Fruit fly (Drosophila melanogaster) whole organism: ENCODE results near the gene st.

ENCODE experiments used
- CG8478 ChIP-seq: fragments of >200 bp; optimal IDR thresholded peaks from 2 replicates; lab custom pipeline; 2018; ENCODE audit warnings: inconsistent platforms
- Dll ChIP-seq: fragments of >200 bp; optimal IDR thresholded peaks from 2 replicates; lab custom pipeline; 2017
- EcR ChIP-seq, 2 experiments: fragments of >200 bp; optimal IDR thresholded peaks; 2 replicates each; lab custom pipeline; 2017; ENCODE audit warnings: missing biosample characterization in 2 of 2, missing genetic modification characterization in 2 of 2, missing genetic modification reagents in 2 of 2
- pan ChIP-seq: fragments of >200 bp; optimal IDR thresholded peaks from 2 replicates; lab custom pipeline; 2017
- psq ChIP-seq: fragments of >200 bp; optimal IDR thresholded peaks from 2 replicates; lab custom pipeline; 2017
- usp ChIP-seq: fragments of >200 bp; optimal IDR thresholded peaks from 2 replicates; lab custom pipeline; 2017; ENCODE audit warnings: missing biosample characterization, missing genetic modification characterization, mixed read lengths

The st gene

DNA sequence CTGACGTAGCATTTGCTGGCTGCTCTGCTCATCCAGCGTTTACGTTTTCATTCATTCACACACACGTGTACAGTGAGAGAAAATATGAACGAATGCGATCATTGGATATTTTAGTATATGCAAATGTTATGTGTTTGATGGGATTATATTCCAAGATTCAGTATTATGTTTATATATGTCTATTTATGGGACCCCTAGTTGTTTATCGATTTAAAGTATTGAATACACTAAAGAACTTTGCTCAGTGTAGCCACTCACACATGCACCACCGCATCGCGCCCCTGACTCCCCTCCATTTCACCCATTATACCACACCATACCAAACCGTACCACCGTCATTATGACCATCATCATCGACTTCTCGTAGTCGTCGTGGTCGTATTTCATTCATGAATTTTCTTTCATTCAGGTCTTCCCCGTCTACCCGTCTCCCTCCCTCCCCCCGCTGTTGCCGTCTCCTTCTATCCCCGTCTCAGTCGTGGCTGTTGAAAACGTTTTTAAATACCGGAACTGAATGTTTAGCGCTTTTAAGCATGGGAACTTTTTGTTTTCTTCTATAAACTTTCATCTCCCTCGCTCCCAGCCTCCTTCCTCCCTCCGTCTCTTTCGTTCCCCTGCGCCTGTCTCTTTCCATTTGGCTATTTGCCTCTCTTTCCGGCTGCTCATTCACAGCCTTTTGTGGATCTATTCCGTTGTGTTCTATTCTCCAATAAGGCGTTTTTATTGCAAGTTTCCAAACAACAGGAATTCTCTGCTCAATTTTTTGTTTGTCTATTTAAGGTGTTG lies 16.9 kb upstream of the st start:
- no peak for TF ChIP-seq EcR (GFP tag; optimal IDR thresholded peaks at IDR 0.05; lab: Kevin White, UChicago)

DNA sequence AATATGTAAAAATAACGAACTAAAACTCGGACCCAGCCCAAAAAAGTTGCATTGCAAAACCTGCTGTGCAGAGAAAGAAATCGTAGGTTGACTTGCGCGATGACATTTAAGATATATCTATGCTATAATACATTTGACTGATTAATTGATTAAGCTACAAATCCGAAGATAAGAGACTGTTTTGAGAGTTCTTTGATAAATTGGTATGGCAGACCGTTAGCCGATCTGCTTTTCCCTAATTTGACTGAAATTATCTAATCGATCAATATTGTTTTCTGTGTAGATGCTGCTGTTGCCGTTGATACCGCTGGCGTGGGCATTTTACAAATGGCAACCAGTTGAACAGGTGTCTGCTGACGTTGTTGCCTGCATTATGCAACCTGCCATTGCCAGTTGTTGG lies 15.3 kb upstream of the st start:
- no peak for TF ChIP-seq psq (lab: Kevin White, UChicago)
- no peak for TF ChIP-seq pan (lab: Kevin White, UChicago)
- no peak for TF ChIP-seq EcR (GFP tag; optimal IDR thresholded peaks at IDR 0.05; lab: Kevin White, UChicago)
- TF ChIP-seq usp (GFP tag; lab: Kevin White, UChicago), result no peak
- no peak for TF ChIP-seq Dll (lab: Kevin White, UChicago)
- no peak for TF ChIP-seq CG8478 (lab: Kevin White, UChicago)

DNA sequence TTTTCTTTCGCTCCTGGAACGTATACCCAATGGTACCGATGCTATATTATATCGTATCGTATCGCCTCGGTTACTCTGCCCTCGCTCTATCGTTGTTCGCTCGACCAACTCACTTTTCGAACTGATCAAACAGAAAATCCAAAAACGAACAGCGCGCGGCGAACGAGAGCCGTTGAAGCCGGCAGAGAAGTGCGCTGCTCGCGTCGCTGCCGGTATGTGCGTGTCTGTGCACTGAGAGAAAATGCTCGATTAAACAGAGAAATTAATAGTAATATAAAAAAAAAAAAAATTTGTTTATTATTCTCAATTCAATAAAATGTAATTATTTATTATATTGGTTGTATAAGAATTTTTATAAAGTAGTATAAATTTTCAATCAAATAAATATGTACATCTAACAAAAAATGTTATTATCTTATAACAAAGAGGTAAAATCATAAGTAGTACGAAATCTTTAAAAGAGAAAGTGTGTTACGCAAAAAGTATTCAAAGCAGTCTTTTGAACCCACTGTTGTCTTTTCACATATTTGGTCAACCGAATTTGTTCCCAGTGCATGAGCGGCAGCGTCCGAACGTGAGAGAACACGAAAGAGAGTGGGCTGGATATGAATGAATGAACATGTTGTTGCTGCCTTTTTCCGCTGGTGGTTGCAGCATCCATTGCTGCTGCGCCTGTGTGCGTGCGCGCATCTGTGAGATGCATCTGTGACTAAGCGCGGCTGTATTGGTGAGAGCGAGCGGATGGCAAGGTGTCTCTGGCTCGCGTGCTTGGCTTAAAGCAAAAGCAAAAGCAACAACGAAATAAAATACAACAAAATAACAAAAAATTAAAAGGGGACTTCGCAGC lies 13.7 kb upstream of the st start, which contains the start of gene aos:
Gene aos (minus strand): TSS at position 127 of the 847 bp plus-strand sequence.
- TF ChIP-seq usp (GFP tag; lab: Kevin White, UChicago) (no peak), CG8478 (lab: Kevin White, UChicago) (no peak), pan (lab: Kevin White, UChicago) (no peak), psq (lab: Kevin White, UChicago) (no peak), EcR (GFP tag; optimal IDR thresholded peaks at IDR 0.05; lab: Kevin White, UChicago) (no peak), Dll (lab: Kevin White, UChicago) (no peak)

DNA sequence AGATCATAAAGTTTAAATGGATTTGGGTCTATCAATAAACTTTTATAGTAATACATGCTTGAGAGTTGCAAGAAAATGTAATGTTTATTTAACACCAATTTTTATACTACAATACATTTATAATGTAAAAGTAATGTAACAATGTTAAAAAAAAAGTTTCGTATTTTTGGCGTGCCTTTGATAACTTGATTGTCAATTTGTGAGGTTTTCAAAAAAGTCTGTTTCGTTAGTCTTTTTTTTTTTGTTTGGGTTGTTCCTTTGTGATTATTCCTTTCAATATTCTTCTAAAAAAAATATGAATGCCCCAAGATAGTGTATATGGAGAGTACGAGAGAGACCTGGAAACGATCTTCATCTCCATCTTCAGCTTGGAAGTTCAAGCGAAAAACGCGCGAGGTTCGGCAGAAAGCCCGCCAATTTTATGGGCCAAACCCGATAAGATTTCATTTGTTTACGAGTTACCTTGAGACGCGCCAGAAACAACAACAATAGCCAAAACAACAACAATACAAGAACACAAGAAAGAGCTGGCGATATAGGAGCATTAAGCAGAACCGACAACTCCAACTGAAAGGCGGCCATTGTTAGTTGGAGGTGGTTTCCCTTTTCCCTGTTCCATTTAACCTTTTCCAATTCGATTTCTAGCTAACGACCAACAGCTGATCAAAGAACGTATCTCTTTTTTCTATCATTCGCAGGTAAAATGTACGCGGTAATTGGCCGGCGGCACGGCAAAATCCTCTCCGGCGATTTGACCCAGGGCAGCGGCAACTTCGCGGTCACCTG lies 12.5 kb upstream of the st start:
- no peak for TF ChIP-seq CG8478 (lab: Kevin White, UChicago)
- TF ChIP-seq EcR (GFP tag; optimal IDR thresholded peaks at IDR 0.05; lab: Kevin White, UChicago), result no peak
- TF ChIP-seq psq (lab: Kevin White, UChicago), result no peak
- no peak for TF ChIP-seq Dll (lab: Kevin White, UChicago)
- TF ChIP-seq pan (lab: Kevin White, UChicago), result no peak
- TF ChIP-seq usp (GFP tag; lab: Kevin White, UChicago), result no peak

DNA sequence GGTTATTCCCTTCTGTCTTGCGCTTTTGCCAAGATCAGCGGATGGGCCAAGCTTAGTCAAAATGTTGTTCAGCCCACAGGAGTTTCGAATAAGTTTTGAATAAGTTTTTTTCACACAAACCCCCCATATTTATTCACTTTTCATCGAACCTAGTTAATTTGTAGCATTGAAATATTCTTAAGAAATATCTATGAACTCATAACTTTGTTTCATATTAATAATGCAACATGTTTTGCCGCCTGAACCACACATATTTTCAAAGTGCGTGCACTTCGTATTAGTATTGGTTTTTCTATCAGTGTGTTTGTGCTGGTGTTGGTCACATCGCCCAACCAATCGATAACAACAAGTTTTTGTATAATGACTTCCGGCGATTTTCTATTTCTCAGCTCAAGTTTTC lies 10.9 kb upstream of the st start:
- TF ChIP-seq Dll (lab: Kevin White, UChicago), result no peak
- no peak for TF ChIP-seq usp (GFP tag; lab: Kevin White, UChicago)
- no peak for TF ChIP-seq EcR (GFP tag; optimal IDR thresholded peaks at IDR 0.05; lab: Kevin White, UChicago)
- TF ChIP-seq psq (lab: Kevin White, UChicago), result no peak
- TF ChIP-seq CG8478 (lab: Kevin White, UChicago), result no peak
- TF ChIP-seq pan (lab: Kevin White, UChicago), result no peak

DNA sequence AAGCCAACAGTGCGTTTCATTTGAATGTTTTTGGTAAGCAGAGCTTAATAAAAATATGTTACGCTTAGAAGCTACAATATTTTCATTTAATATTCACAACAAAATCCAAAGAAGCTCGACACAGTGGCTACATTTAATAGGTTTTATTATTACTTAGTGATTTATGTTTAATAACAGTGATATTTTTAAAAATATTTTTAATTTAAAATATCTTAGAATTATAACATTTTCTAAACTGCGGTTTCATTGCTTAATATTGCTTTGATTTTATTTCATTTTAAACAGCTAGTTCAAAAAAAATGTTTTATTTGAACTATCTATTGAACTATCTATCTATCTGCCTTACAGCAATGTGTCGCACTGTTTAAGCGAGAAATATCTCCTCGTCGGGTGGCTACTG lies 9.6 kb upstream of the st start:
- no peak for TF ChIP-seq Dll (lab: Kevin White, UChicago)
- no peak for TF ChIP-seq CG8478 (lab: Kevin White, UChicago)
- TF ChIP-seq usp (GFP tag; lab: Kevin White, UChicago), result no peak
- no peak for TF ChIP-seq pan (lab: Kevin White, UChicago)
- TF ChIP-seq psq (lab: Kevin White, UChicago), result no peak
- TF ChIP-seq EcR (GFP tag; optimal IDR thresholded peaks at IDR 0.05; lab: Kevin White, UChicago), result no peak

DNA sequence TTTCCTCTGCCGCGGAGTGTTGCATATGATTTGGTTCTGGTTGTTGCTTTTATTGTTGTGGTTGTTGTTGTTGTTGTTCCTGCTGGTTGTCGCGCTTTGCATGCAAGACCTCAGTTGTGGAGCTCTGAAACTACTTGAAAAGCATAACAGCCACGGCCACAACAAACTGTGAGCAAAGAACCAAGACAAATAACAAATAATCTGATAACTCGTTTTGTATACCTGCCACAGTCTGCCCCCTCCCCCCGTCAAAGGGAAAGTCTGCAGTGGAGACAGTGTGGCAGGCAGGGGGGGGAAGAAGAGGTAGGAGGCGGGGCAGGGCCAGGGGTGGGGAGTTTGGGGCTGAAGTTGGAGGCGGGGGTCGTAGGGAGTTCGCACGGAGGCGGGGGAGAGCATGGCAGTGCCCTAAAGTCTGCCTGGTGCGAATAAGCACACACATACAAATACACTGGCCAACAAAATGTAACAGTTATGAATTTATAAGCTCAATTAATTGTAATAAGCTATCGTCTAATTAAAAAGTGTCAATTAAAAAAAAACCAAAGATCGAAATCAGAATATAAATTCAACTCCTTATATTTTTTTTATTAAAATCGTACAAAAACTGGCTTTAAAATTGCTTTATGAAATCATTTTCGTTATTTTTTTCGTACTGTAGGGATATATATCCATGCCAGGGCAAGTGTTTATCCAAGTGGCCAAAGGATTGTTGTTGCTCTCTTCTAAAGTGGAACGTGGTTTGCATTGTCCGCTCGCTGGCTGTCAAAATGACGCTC lies 8.8 kb upstream of the st start:
- TF ChIP-seq Dll (lab: Kevin White, UChicago), result no peak
- no peak for TF ChIP-seq CG8478 (lab: Kevin White, UChicago)
- TF ChIP-seq pan (lab: Kevin White, UChicago), result no peak

DNA sequence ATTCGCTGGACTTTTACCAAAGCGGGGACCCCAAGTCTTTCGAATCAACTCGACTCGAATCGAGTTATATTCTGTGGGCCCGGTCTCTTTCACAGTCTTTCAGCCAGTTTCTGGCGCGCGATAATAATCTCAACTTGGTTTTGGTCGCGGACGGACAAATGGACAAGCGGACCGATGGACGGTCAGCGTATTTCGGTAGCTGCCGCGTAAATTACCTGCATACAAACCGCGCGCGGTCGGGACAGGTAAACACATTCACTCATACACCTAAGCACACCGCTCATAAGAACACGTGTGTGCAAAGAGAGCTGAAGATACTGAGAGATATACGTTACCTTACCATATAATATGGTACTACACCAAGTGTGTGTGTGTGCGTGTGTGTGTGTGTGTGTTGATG lies 8.2 kb upstream of the st start:
- TF ChIP-seq EcR (GFP tag; optimal IDR thresholded peaks at IDR 0.05; lab: Kevin White, UChicago) (no peak), Dll (lab: Kevin White, UChicago) (no peak), psq (lab: Kevin White, UChicago) (no peak), usp (GFP tag; lab: Kevin White, UChicago) (no peak), pan (lab: Kevin White, UChicago) (no peak), CG8478 (lab: Kevin White, UChicago) (no peak)

DNA sequence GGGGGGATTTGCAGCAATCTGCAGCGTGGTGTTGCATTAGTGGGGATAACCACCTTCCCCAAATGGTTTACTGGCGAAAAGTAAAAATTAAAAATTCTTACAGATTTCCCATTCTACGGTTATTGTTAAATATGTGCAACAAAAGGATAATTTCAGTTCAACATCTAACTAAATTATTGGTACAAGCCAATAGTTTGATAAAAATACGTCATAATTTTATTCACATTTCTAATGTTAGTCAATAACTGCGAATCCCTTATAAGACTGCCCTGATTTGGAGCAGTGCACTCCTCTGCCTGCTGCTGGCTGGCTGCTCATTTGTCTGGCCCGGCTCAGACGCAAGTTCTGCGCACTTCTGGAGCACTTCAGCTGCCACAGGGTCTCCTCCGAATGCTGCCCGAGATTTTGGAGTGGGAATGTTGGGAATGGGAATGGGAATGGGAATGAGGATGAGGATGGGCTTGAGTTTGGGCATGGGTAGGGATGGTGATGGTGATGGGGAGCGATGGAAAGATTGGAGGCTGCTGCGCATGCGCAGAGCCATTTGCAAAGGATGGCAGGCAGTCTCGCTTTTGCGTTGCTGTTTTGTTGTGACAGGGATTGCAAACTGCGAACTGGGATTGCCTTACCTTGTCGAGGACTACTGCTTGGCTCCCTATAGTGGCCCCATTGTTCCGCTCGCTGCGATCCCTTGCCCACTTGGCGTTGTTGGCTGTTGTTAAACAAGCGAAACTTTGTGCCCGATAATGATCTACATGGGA lies 7.4 kb upstream of the st start:
- TF ChIP-seq Dll (lab: Kevin White, UChicago) (no peak), CG8478 (lab: Kevin White, UChicago) (no peak), psq (lab: Kevin White, UChicago) (no peak), pan (lab: Kevin White, UChicago) (no peak)

DNA sequence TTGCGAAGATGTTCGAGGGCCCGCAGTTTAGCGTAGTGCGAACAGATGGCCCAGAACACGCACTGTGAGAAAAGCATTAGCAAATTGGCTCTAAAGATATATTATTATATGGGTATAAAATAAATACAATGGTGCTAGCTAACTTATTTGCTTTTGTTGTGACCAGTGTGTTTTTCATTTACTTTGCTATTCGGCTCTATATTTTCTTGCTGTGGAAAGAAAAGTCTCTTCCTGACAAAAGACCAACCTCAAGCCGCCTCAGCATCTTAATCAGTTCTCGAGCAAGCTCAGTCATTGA lies 6.9 kb upstream of the st start:
- TF ChIP-seq EcR (GFP tag; optimal IDR thresholded peaks at IDR 0.05; lab: Kevin White, UChicago) (no peak), CG8478 (lab: Kevin White, UChicago) (no peak), psq (lab: Kevin White, UChicago) (no peak), usp (GFP tag; lab: Kevin White, UChicago) (no peak), pan (lab: Kevin White, UChicago) (no peak), Dll (lab: Kevin White, UChicago) (no peak)
